Worm (Caenorhabditis elegans) whole organism, L3 larva: ENCODE results near the gene zipt-15.

Experiments used
- R02D3.7 ChIP-seq: fragments of 150-350 bp; optimal IDR thresholded peaks from 2 replicates; lab custom pipeline; 2014; ENCODE audit warnings: missing biosample characterization, missing genetic modification characterization
- aly-2 ChIP-seq: fragments of 150-350 bp; optimal IDR thresholded peaks from 2 replicates; lab custom pipeline; 2014; ENCODE audit warnings: missing biosample characterization, missing genetic modification characterization
- ceh-16 ChIP-seq: sonication (generic microtip); optimal IDR thresholded peaks from 2 replicates; lab custom pipeline; 2017; ENCODE audit warnings: missing biosample characterization, missing genetic modification characterization
- ceh-28 ChIP-seq: fragments of 150-350 bp; optimal IDR thresholded peaks from 2 replicates; lab custom pipeline; 2014; ENCODE audit warnings: missing biosample characterization, missing genetic modification reagents, missing genetic modification characterization
- ceh-82 ChIP-seq: fragments of 150-350 bp; optimal IDR thresholded peaks from 2 replicates; lab custom pipeline; 2014; ENCODE audit warnings: missing biosample characterization, missing genetic modification characterization
- ceh-9 ChIP-seq: sonication (generic microtip); optimal IDR thresholded peaks from 2 replicates; lab custom pipeline; 2018; ENCODE audit warnings: missing biosample characterization, missing genetic modification characterization
- daf-12 ChIP-seq: fragments of 150-350 bp; optimal IDR thresholded peaks from 2 replicates; lab custom pipeline; 2014; ENCODE audit warnings: missing biosample characterization, missing genetic modification reagents, missing genetic modification characterization
- egl-27 ChIP-seq: sonication (generic microtip); optimal IDR thresholded peaks from 4 replicates; lab custom pipeline; 2017; ENCODE audit warnings: missing biosample characterization, missing genetic modification reagents, missing genetic modification characterization
- egl-5 ChIP-seq: fragments of 150-350 bp; optimal IDR thresholded peaks from 2 replicates; lab custom pipeline; 2017; ENCODE audit warnings: missing biosample characterization, missing genetic modification reagents, missing genetic modification characterization, inconsistent platforms
- elt-1 ChIP-seq: fragments of 150-350 bp; optimal IDR thresholded peaks from 2 replicates; lab custom pipeline; 2014; ENCODE audit warnings: missing biosample characterization, missing genetic modification characterization
- elt-2 ChIP-seq: sonication (generic microtip); optimal IDR thresholded peaks from 2 replicates; lab custom pipeline; 2016; ENCODE audit warnings: missing genetic modification reagents, mild to moderate bottlenecking, missing genetic modification characterization, missing compliant biosample characterization
- elt-3 ChIP-seq, 3 experiments: fragments of 150-350 bp in 1 of 3; sonication (generic microtip) in 2 of 3; optimal IDR thresholded peaks; 2 replicates in 2 of 3; 4 replicates in 1 of 3; lab custom pipeline; 2014 to 2017; ENCODE audit warnings: missing biosample characterization in 3 of 3, missing genetic modification characterization in 3 of 3
- eor-1 ChIP-seq, 2 experiments: fragments of 150-350 bp; optimal IDR thresholded peaks; 2 replicates each; lab custom pipeline; 2014 to 2018; ENCODE audit warnings: missing biosample characterization in 2 of 2, missing genetic modification characterization in 2 of 2
- fkh-10 ChIP-seq: sonication (generic microtip); optimal IDR thresholded peaks from 2 replicates; lab custom pipeline; 2017; ENCODE audit warnings: missing biosample characterization, missing genetic modification reagents, missing genetic modification characterization
- fos-1 ChIP-seq: fragments of 150-350 bp; optimal IDR thresholded peaks from 2 replicates; lab custom pipeline; 2014; ENCODE audit warnings: missing biosample characterization, missing genetic modification characterization
- hmg-11 ChIP-seq: sonication (generic microtip); optimal IDR thresholded peaks from 2 replicates; lab custom pipeline; 2016; ENCODE audit warnings: missing genetic modification characterization, missing compliant biosample characterization
- lin-15B ChIP-seq: fragments of 150-350 bp; optimal IDR thresholded peaks from 2 replicates; lab custom pipeline; 2014; ENCODE audit warnings: missing biosample characterization, missing genetic modification characterization
- lin-39 ChIP-seq: fragments of 150-350 bp; optimal IDR thresholded peaks from 2 replicates; lab custom pipeline; 2018; ENCODE audit warnings: missing biosample characterization, missing genetic modification reagents, missing genetic modification characterization
- lsy-12 ChIP-seq: sonication (generic microtip); optimal IDR thresholded peaks from 2 replicates; lab custom pipeline; 2016; ENCODE audit warnings: mild to moderate bottlenecking, missing genetic modification characterization, missing compliant biosample characterization
- mdl-1 ChIP-seq: fragments of 150-350 bp; optimal IDR thresholded peaks from 2 replicates; lab custom pipeline; 2014; ENCODE audit warnings: missing biosample characterization, missing genetic modification characterization
- mml-1 ChIP-seq: fragments of 150-350 bp; sonication (generic microtip); optimal IDR thresholded peaks from 3 replicates; lab custom pipeline; 2014; ENCODE audit warnings: missing biosample characterization, missing genetic modification characterization
- nfya-1 ChIP-seq: sonication (generic microtip); optimal IDR thresholded peaks from 2 replicates; lab custom pipeline; 2017; ENCODE audit warnings: missing genetic modification characterization, mild to moderate bottlenecking, missing compliant biosample characterization, antibody characterized with exemption, moderate library complexity; ENCODE audit not compliant: insufficient read depth
- nhr-12 ChIP-seq: fragments of 150-350 bp; optimal IDR thresholded peaks from 2 replicates; lab custom pipeline; 2014; ENCODE audit warnings: missing biosample characterization, missing genetic modification characterization
- nhr-23 ChIP-seq: fragments of 150-350 bp; optimal IDR thresholded peaks from 2 replicates; lab custom pipeline; 2014; ENCODE audit warnings: missing biosample characterization, missing genetic modification reagents, missing genetic modification characterization
- nhr-237 ChIP-seq: fragments of 150-350 bp; optimal IDR thresholded peaks from 2 replicates; lab custom pipeline; 2014; ENCODE audit warnings: missing biosample characterization, missing genetic modification characterization
- nhr-25 ChIP-seq: sonication (generic microtip); optimal IDR thresholded peaks from 2 replicates; lab custom pipeline; 2017; ENCODE audit warnings: missing biosample characterization, missing genetic modification characterization
- nhr-28 ChIP-seq: fragments of 150-350 bp; optimal IDR thresholded peaks from 2 replicates; lab custom pipeline; 2014; ENCODE audit warnings: missing biosample characterization, missing genetic modification characterization
- pha-4 ChIP-seq: fragments of 150-350 bp; optimal IDR thresholded peaks from 2 replicates; lab custom pipeline; 2014; ENCODE audit warnings: missing biosample characterization, missing genetic modification reagents, missing genetic modification characterization
- pqm-1 ChIP-seq: fragments of 150-350 bp; optimal IDR thresholded peaks from 2 replicates; lab custom pipeline; 2017; ENCODE audit warnings: missing biosample characterization, missing genetic modification characterization, inconsistent platforms
- snpc-4 ChIP-seq: fragments of 150-350 bp; optimal IDR thresholded peaks from 2 replicates; lab custom pipeline; 2014; ENCODE audit warnings: missing biosample characterization, missing genetic modification characterization
- tbx-2 ChIP-seq: sonication (generic microtip); optimal IDR thresholded peaks from 2 replicates; lab custom pipeline; 2016; ENCODE audit warnings: mild to moderate bottlenecking, missing genetic modification characterization, missing compliant biosample characterization
- unc-62 ChIP-seq: fragments of 150-350 bp; sonication (generic microtip); optimal IDR thresholded peaks from 4 replicates; lab custom pipeline; 2014; ENCODE audit warnings: missing biosample characterization, missing genetic modification reagents, missing genetic modification characterization
- ztf-11 ChIP-seq: fragments of 150-350 bp; optimal IDR thresholded peaks from 2 replicates; lab custom pipeline; 2014; ENCODE audit warnings: missing biosample characterization, missing genetic modification characterization

Gene zipt-15

ce11 chrIV:866828-867270 is 42.1 kb upstream of the zipt-15 start (continued):
- peak; percentile 86 for TF ChIP-seq nhr-25 (tag; lab: Kevin White, UChicago)
- no peak for TF ChIP-seq fos-1
- TF ChIP-seq nhr-28, result no peak
- TF ChIP-seq aly-2 (tag; lab: Kevin White, UChicago), result peak; percentile 74
- peak; percentile 23 for TF ChIP-seq lin-39 (tag; lab: Kevin White, UChicago)
- TF ChIP-seq ceh-9 (tag; lab: Kevin White, UChicago), result no peak
- TF ChIP-seq lin-15B (tag; lab: Kevin White, UChicago), result peak; percentile 61
- peak; percentile 62 for TF ChIP-seq lsy-12 (tag; lab: Kevin White, UChicago)
- no peak for TF ChIP-seq ztf-11 (tag; lab: Kevin White, UChicago)
- TF ChIP-seq pha-4, result peak; percentile 64
- TF ChIP-seq R02D3.7, result peak; percentile 50
- TF ChIP-seq tbx-2 (tag; lab: Kevin White, UChicago), result peak; percentile 16
- TF ChIP-seq eor-1 (tag; optimal IDR thresholded peaks at IDR 0.05; lab: Kevin White, UChicago), result no peak
- peak; percentile 40 for TF ChIP-seq egl-27 (tag; lab: Kevin White, UChicago)
- TF ChIP-seq ceh-82 (tag; lab: Kevin White, UChicago), result peak; percentile 62
- peak; percentile 68 for TF ChIP-seq nhr-23

ce11 chrIV:860810-861209 is 36.1 kb upstream of the zipt-15 start:
- no peak for TF ChIP-seq unc-62 (GFP tag; lab: Kevin White, UChicago)
- TF ChIP-seq nhr-237 (tag; lab: Kevin White, UChicago), result no peak
- no peak for TF ChIP-seq egl-5
- TF ChIP-seq ceh-28 (tag; lab: Kevin White, UChicago), result no peak
- no peak for TF ChIP-seq R02D3.7
- no peak for TF ChIP-seq lsy-12 (tag; lab: Kevin White, UChicago)
- no peak for TF ChIP-seq fkh-10 (GFP tag; lab: Kevin White, UChicago)
- no peak for TF ChIP-seq tbx-2 (tag; lab: Kevin White, UChicago)
- TF ChIP-seq lin-39 (tag; lab: Kevin White, UChicago), result no peak
- TF ChIP-seq, all 47 proteins: peak for 0

- TF ChIP-seq mdl-1 (no peak), lsy-12 (tag; lab: Kevin White, UChicago) (no peak), aly-2 (tag; lab: Kevin White, UChicago) (no peak), nhr-25 (tag; lab: Kevin White, UChicago) (no peak), snpc-4 (tag; lab: Kevin White, UChicago) (no peak), pha-4 (no peak), daf-12 (no peak), fos-1 (no peak), hmg-11 (tag; lab: Kevin White, UChicago) (no peak), ceh-9 (tag; lab: Kevin White, UChicago) (no peak)
These were observed 33.9 kb upstream of the zipt-15 start, which contains the start of gene Y55F3BR.2 for ce11 chrIV:858630-859029. TSS of gene Y55F3BR.2 (plus strand) at chrIV:858930.

- TF ChIP-seq mdl-1, result no peak
- no peak for TF ChIP-seq nhr-237 (tag; lab: Kevin White, UChicago)
- TF ChIP-seq nhr-12 (tag; lab: Kevin White, UChicago), result no peak
- no peak for TF ChIP-seq mml-1 (tag; lab: Kevin White, UChicago)
- no peak for TF ChIP-seq elt-1 (tag; lab: Kevin White, UChicago)
- no peak for TF ChIP-seq aly-2 (tag; lab: Kevin White, UChicago)
These were observed 31.3 kb upstream of the zipt-15 start for ce11 chrIV:856038-856437.

ce11 chrIV:855483-855882 is 30.7 kb upstream of the zipt-15 start:
- TF ChIP-seq ceh-16 (no peak), pha-4 (peak; percentile 20), nfya-1 (tag; lab: Kevin White, UChicago) (no peak), pqm-1 (peak; percentile 28), elt-2 (peak; percentile 80), elt-3 (tag; optimal IDR thresholded peaks at IDR 0.05; lab: Kevin White, UChicago) (no peak)
